Worm (Caenorhabditis elegans) whole organism, L3 larva: ENCODE data around the gene cdkl-1.

Experiments
- fkh-10 ChIP-seq: sonication (generic microtip); optimal IDR thresholded peaks from 2 replicates; lab custom pipeline; 2017; ENCODE audit warnings: missing biosample characterization, missing genetic modification reagents, missing genetic modification characterization
- mdl-1 ChIP-seq: fragments of 150-350 bp; optimal IDR thresholded peaks from 2 replicates; lab custom pipeline; 2014; ENCODE audit warnings: missing biosample characterization, missing genetic modification characterization

DNA sequence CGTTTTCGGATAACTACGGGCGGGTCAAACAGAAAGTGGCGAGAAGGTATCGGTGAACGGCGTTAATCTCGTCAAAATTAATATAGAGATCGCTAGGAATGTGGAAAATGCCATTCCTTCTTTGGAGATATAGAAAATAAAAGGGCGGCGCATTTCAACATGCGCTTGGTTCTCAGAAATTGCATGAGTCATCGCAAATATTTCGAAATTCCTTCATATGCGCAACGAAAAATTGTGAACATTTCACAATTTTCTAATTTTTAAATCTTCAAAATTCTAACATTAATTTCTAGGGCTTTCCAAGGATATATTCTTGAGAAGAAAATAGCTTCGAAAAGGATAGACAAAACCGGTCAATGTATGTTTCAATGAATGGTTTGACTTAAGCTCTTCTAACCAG, 19.8 kb upstream of the cdkl-1 start:
- TF ChIP-seq mdl-1 (tag; lab: Kevin White, UChicago) = no peak
- no peak for TF ChIP-seq fkh-10
